Fruit fly (Drosophila melanogaster) whole organism, prepupa: ENCODE measurements around the gene CG42819.

Experiments
- Blimp-1 ChIP-seq: fragments of 200-800 bp; sonication (Bioruptor generic); optimal IDR thresholded peaks from 3 replicates; lab custom pipeline; 2017; ENCODE audit warnings: missing biosample characterization, missing genetic modification characterization, mild to moderate bottlenecking, moderate library complexity, missing genetic modification reagents
- CG10631 ChIP-seq: fragments of 200-800 bp; sonication (Bioruptor generic); optimal IDR thresholded peaks from 2 replicates; lab custom pipeline; 2016; ENCODE audit warnings: missing biosample characterization, missing genetic modification characterization
- CG10669 ChIP-seq: fragments of 200-800 bp; sonication (Bioruptor generic); optimal IDR thresholded peaks from 3 replicates; lab custom pipeline; 2018; ENCODE audit warnings: missing biosample characterization, mild to moderate bottlenecking, missing genetic modification characterization, moderate library complexity
- CG11294 ChIP-seq: fragments of 200-800 bp; sonication (Bioruptor generic); IDR thresholded peaks from 2 replicates; pipeline ENCODE4 v1.3.6; 2022; ENCODE audit warnings: missing biosample characterization, missing genetic modification characterization
- CG11762 ChIP-seq: fragments of 200-800 bp; sonication (Bioruptor generic); optimal IDR thresholded peaks from 3 replicates; lab custom pipeline; 2016; ENCODE audit warnings: missing biosample characterization, missing genetic modification characterization; ENCODE audit not compliant: insufficient read depth
- CG11902 ChIP-seq: fragments of 200-800 bp; sonication (Bioruptor generic); optimal IDR thresholded peaks from 3 replicates; lab custom pipeline; 2016; ENCODE audit warnings: missing biosample characterization, missing genetic modification characterization
- CG15336 ChIP-seq: fragments of 200-800 bp; sonication (Bioruptor generic); IDR thresholded peaks from 2 replicates; pipeline ENCODE4 v1.3.6; 2022; ENCODE audit warnings: missing biosample characterization, missing genetic modification characterization
- CG1621 ChIP-seq: fragments of 200-800 bp; sonication (Bioruptor generic); optimal IDR thresholded peaks from 3 replicates; lab custom pipeline; 2018; ENCODE audit warnings: missing biosample characterization, mild to moderate bottlenecking, missing genetic modification characterization
- CG31627 ChIP-seq: fragments of 200-800 bp; sonication (Bioruptor generic); optimal IDR thresholded peaks from 3 replicates; lab custom pipeline; 2016; ENCODE audit warnings: missing biosample characterization, missing genetic modification characterization
- CG32006 ChIP-seq: fragments of 200-800 bp; sonication (Bioruptor generic); optimal IDR thresholded peaks from 3 replicates; lab custom pipeline; 2017; ENCODE audit warnings: missing biosample characterization, mild to moderate bottlenecking, missing genetic modification characterization
- CG34406 ChIP-seq: fragments of 200-800 bp; sonication (Bioruptor generic); optimal IDR thresholded peaks from 3 replicates; lab custom pipeline; 2016; ENCODE audit warnings: missing biosample characterization, missing genetic modification characterization
- CG3919 ChIP-seq: fragments of 200-800 bp; sonication (Bioruptor generic); optimal IDR thresholded peaks from 3 replicates; lab custom pipeline; 2016; ENCODE audit warnings: missing biosample characterization, missing genetic modification characterization
- CG4318 ChIP-seq: fragments of 200-800 bp; sonication (Bioruptor generic); optimal IDR thresholded peaks from 3 replicates; lab custom pipeline; 2017; ENCODE audit warnings: missing biosample characterization, mild to moderate bottlenecking, missing genetic modification characterization
- CG6163 ChIP-seq: fragments of 200-800 bp; sonication (Bioruptor generic); IDR thresholded peaks from 3 replicates; pipeline ENCODE4 v1.3.6; 2022; ENCODE audit warnings: missing biosample characterization, missing genetic modification characterization
- CG6792 ChIP-seq: fragments of 200-800 bp; sonication (Bioruptor generic); optimal IDR thresholded peaks from 3 replicates; lab custom pipeline; 2016; ENCODE audit warnings: missing biosample characterization, missing genetic modification characterization
- CG6808 ChIP-seq: fragments of 200-800 bp; sonication (Bioruptor generic); optimal IDR thresholded peaks from 3 replicates; lab custom pipeline; 2017; ENCODE audit warnings: missing biosample characterization, missing genetic modification characterization, mild to moderate bottlenecking, moderate library complexity, missing genetic modification reagents
- CG7368 ChIP-seq: fragments of 200-800 bp; sonication (Bioruptor generic); optimal IDR thresholded peaks from 3 replicates; lab custom pipeline; 2016; ENCODE audit warnings: missing biosample characterization, missing genetic modification characterization
- CG8119 ChIP-seq: fragments of 200-800 bp; sonication (Bioruptor generic); IDR thresholded peaks from 3 replicates; pipeline ENCODE4 v1.3.6; 2022; ENCODE audit warnings: missing biosample characterization, missing genetic modification characterization
- CG8319 ChIP-seq: fragments of 200-800 bp; sonication (Bioruptor generic); optimal IDR thresholded peaks from 3 replicates; lab custom pipeline; 2016; ENCODE audit warnings: missing biosample characterization, missing genetic modification characterization
- CG8632 ChIP-seq: fragments of 200-800 bp; sonication (Bioruptor generic); optimal IDR thresholded peaks from 3 replicates; lab custom pipeline; 2016; ENCODE audit warnings: missing biosample characterization, missing genetic modification characterization
- Eip78C ChIP-seq: fragments of 200-800 bp; sonication (Bioruptor generic); peaks from one replicate; lab custom pipeline; 2016; ENCODE audit warnings: missing biosample characterization, missing genetic modification characterization
- Eip93F ChIP-seq: fragments of 200-800 bp; sonication (Bioruptor generic); optimal IDR thresholded peaks from 2 replicates; lab custom pipeline; 2016; ENCODE audit warnings: missing biosample characterization, mild to moderate bottlenecking, missing genetic modification characterization
- Ets96B ChIP-seq: fragments of 200-800 bp; optimal IDR thresholded peaks from 2 replicates; lab custom pipeline; 2019; ENCODE audit warnings: missing biosample characterization, mild to moderate bottlenecking, missing genetic modification characterization, moderate library complexity
- Hr39 ChIP-seq: fragments of 200-800 bp; sonication (Bioruptor generic); optimal IDR thresholded peaks from 2 replicates; lab custom pipeline; 2016; ENCODE audit warnings: missing biosample characterization, missing genetic modification characterization
- Hr4 ChIP-seq: fragments of 200-800 bp; sonication (Bioruptor generic); optimal IDR thresholded peaks from 3 replicates; lab custom pipeline; 2016; ENCODE audit warnings: missing biosample characterization, missing genetic modification characterization
- Met ChIP-seq: fragments of 200-800 bp; sonication (Bioruptor generic); optimal IDR thresholded peaks from 3 replicates; lab custom pipeline; 2016; ENCODE audit warnings: missing biosample characterization, missing genetic modification characterization
- OdsH ChIP-seq: fragments of 200-800 bp; sonication (Bioruptor generic); optimal IDR thresholded peaks from 3 replicates; lab custom pipeline; 2016; ENCODE audit warnings: missing biosample characterization, missing genetic modification characterization
- Smox ChIP-seq: fragments of 200-800 bp; sonication (Bioruptor generic); optimal IDR thresholded peaks from 3 replicates; lab custom pipeline; 2016; ENCODE audit warnings: missing biosample characterization, missing genetic modification characterization
- Sox14 ChIP-seq: fragments of 200-800 bp; sonication (Bioruptor generic); optimal IDR thresholded peaks from 3 replicates; lab custom pipeline; 2016; ENCODE audit warnings: missing biosample characterization, missing genetic modification characterization
- Sox15 ChIP-seq: fragments of 200-800 bp; sonication (Bioruptor generic); optimal IDR thresholded peaks from 3 replicates; lab custom pipeline; 2016; ENCODE audit warnings: missing biosample characterization, missing genetic modification characterization
- acj6 ChIP-seq: fragments of 200-800 bp; sonication (Bioruptor generic); optimal IDR thresholded peaks from 3 replicates; lab custom pipeline; 2016; ENCODE audit warnings: missing biosample characterization, missing genetic modification characterization
- cyc ChIP-seq: fragments of 200-800 bp; sonication (Bioruptor generic); optimal IDR thresholded peaks from 3 replicates; lab custom pipeline; 2016; ENCODE audit warnings: missing biosample characterization, missing genetic modification characterization
- dac ChIP-seq: fragments of 200-800 bp; sonication (Bioruptor generic); optimal IDR thresholded peaks from 2 replicates; lab custom pipeline; 2017; ENCODE audit warnings: missing biosample characterization, mild to moderate bottlenecking, missing genetic modification characterization
- eg ChIP-seq: fragments of 200-800 bp; sonication (Bioruptor generic); IDR thresholded peaks from 3 replicates; pipeline ENCODE4 v1.3.6; 2022; ENCODE audit warnings: missing biosample characterization, missing genetic modification characterization
- esn ChIP-seq: fragments of 200-800 bp; sonication (Bioruptor generic); optimal IDR thresholded peaks from 2 replicates; lab custom pipeline; 2016; ENCODE audit warnings: missing biosample characterization, mild to moderate bottlenecking, missing genetic modification characterization, moderate library complexity
- fd59A ChIP-seq: fragments of 200-800 bp; sonication (Bioruptor generic); optimal IDR thresholded peaks from 2 replicates; lab custom pipeline; 2017; ENCODE audit warnings: missing biosample characterization, mild to moderate bottlenecking, missing genetic modification characterization, missing genetic modification reagents
- fd85E ChIP-seq: fragments of 200-800 bp; sonication (Bioruptor generic); optimal IDR thresholded peaks from 3 replicates; lab custom pipeline; 2016; ENCODE audit warnings: missing biosample characterization, missing genetic modification characterization
- fkh ChIP-seq: fragments of 200-800 bp; sonication (Bioruptor generic); optimal IDR thresholded peaks from 3 replicates; lab custom pipeline; 2017; ENCODE audit warnings: missing biosample characterization, mild to moderate bottlenecking, missing genetic modification characterization, moderate library complexity
- lz ChIP-seq: fragments of 200-800 bp; sonication (Bioruptor generic); optimal IDR thresholded peaks from 3 replicates; lab custom pipeline; 2016; ENCODE audit warnings: missing biosample characterization, missing genetic modification characterization
- net ChIP-seq: fragments of 200-800 bp; sonication (Bioruptor generic); optimal IDR thresholded peaks from 3 replicates; lab custom pipeline; 2016; ENCODE audit warnings: missing biosample characterization, missing genetic modification characterization
- pdm3 ChIP-seq: fragments of 200-800 bp; sonication (Bioruptor generic); optimal IDR thresholded peaks from 3 replicates; lab custom pipeline; 2016; ENCODE audit warnings: missing biosample characterization, missing genetic modification characterization
- salr ChIP-seq, 2 experiments: fragments of 200-800 bp; sonication (Bioruptor generic); optimal IDR thresholded peaks; 3 replicates each; lab custom pipeline; 2016 to 2018; ENCODE audit warnings: missing biosample characterization in 2 of 2, missing genetic modification characterization in 2 of 2, mild to moderate bottlenecking in 1 of 2
- spab ChIP-seq: fragments of 200-800 bp; sonication (Bioruptor generic); optimal IDR thresholded peaks from 2 replicates; lab custom pipeline; 2017; ENCODE audit warnings: missing biosample characterization, mild to moderate bottlenecking, missing genetic modification characterization, missing genetic modification reagents
- ss ChIP-seq, 2 experiments: fragments of 200-800 bp; sonication (Bioruptor generic); optimal IDR thresholded peaks; 2 replicates in 1 of 2; 3 replicates in 1 of 2; lab custom pipeline; 2017 to 2018; ENCODE audit warnings: mild to moderate bottlenecking in 2 of 2, missing biosample characterization in 2 of 2, missing genetic modification characterization in 2 of 2, moderate library complexity in 1 of 2
- svp ChIP-seq: fragments of 200-800 bp; sonication (Bioruptor generic); peaks from one replicate; lab custom pipeline; 2016; ENCODE audit warnings: missing biosample characterization, missing genetic modification characterization
- topi ChIP-seq: fragments of 200-800 bp; sonication (Bioruptor generic); optimal IDR thresholded peaks from 3 replicates; lab custom pipeline; 2016; ENCODE audit warnings: missing biosample characterization, missing genetic modification characterization
- vri ChIP-seq: fragments of 200-800 bp; sonication (Bioruptor generic); optimal IDR thresholded peaks from 3 replicates; lab custom pipeline; 2016; ENCODE audit warnings: missing biosample characterization, mild to moderate bottlenecking, missing genetic modification characterization

CG42819 gene

DNA sequence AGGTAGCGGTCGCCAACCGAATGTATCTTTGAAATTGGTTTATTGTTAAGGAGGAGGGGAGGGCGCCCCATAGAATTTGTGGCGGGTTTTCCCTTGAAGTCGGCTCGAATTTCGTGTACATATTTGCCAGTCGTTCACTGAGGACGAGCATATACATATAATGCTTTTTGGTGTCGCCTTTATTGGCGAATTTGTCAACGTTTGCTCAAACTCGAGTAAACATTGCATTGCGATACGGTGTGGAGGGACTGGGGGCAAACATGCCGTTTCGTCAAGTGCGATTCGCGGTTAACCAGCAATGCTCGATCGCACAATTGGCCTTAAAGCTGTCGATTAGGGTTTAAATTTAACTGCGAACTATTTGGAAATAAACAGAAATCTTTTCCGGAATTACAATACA, 28.4 kb upstream of the CG42819 start:
- TF ChIP-seq svp (peak; percentile 31), CG11902 (GFP tag; lab: Kevin White, UChicago) (no peak), Eip78C (GFP tag; lab: Kevin White, UChicago) (peak; percentile 52), esn (peak; percentile 23), vri (GFP tag; lab: Kevin White, UChicago) (peak; percentile 20), Blimp-1 (peak; percentile 4), Hr4 (GFP tag; lab: Kevin White, UChicago) (no peak), fkh (GFP tag; lab: Kevin White, UChicago) (peak; percentile 34)

DNA sequence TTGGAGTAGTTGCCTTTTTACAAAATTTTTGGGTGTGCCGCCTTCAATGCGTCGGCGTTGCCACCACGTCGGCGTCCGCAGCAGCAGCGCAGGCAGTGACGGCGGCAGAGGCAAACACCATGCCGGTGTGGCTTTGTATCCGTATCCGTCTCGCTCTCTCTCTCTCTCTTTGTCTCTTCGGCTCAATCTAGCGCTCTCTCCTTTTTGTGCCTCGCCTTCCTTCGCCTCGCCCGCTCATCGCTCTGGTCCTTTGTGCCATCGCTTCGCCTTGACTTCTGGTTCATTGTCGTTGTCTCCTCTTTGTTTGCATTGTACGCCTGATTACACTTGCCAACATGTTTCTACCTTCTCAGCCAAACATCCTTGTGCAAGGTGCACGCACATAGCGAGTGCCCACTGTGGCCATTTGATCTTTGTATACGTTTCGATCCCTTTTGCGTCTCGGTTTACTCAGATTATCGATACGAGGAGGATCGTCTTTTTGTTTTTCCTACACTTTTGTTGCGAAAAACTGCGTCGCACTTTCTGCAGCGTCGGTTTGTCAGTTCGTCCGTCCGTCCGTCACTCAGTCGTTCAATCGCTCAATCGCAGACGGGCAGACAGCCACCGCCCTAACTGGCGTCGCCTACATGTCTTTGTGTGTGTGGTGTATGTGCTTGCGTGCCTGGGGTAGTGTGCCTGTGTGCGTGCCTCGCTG, 27.4 kb upstream of the CG42819 start:
- TF ChIP-seq CG8119 (GFP tag; lab: Robert Waterston, UW) (peak; percentile 55; the same call in 2 of the 3 replicates), Blimp-1 (peak; percentile 29), vri (GFP tag; lab: Kevin White, UChicago) (peak; percentile 55), fkh (GFP tag; lab: Kevin White, UChicago) (peak; percentile 16), pdm3 (GFP tag; lab: Kevin White, UChicago) (peak; percentile 75), CG34406 (peak; percentile 56), Eip93F (GFP tag; lab: Kevin White, UChicago) (no peak), CG6163 (peak; percentile 82), acj6 (peak; percentile 65), CG6808 (peak; percentile 73), Sox15 (GFP tag; lab: Kevin White, UChicago) (peak; percentile 7), CG3919 (GFP tag; lab: Kevin White, UChicago) (peak; percentile 81), Sox14 (peak; percentile 98), CG6792 (GFP tag; lab: Kevin White, UChicago) (peak; percentile 76), Smox (GFP tag; lab: Kevin White, UChicago) (peak; percentile 73), CG8632 (GFP tag; lab: Kevin White, UChicago) (peak; percentile 59), CG1621 (tag; lab: Kevin White, UChicago) (peak; percentile 71), esn (peak; percentile 85), Hr4 (GFP tag; lab: Kevin White, UChicago) (peak; percentile 56), lz (GFP tag; lab: Kevin White, UChicago) (peak; percentile 79), fd59A (GFP tag; lab: Kevin White, UChicago) (peak; percentile 65), CG11294 (GFP tag; lab: Robert Waterston, UW) (peak; percentile 51; the same call in 1 of the 2 replicates), topi (GFP tag; lab: Kevin White, UChicago) (peak; percentile 78), fd85E (peak; percentile 62), net (GFP tag; lab: Kevin White, UChicago) (peak; percentile 59), ss (GFP tag; optimal IDR thresholded peaks at IDR 0.05; lab: Kevin White, UChicago) (peak; percentile 82 to 90), CG15336 (peak; percentile 60), Met (GFP tag; lab: Kevin White, UChicago) (peak; percentile 80), Hr39 (peak; percentile 78), dac (GFP tag; lab: Kevin White, UChicago) (peak; percentile 14), Ets96B (tag; lab: Kevin White, UChicago) (peak; percentile 76), CG11762 (no peak), CG31627 (GFP tag; lab: Kevin White, UChicago) (peak; percentile 73), Eip78C (GFP tag; lab: Kevin White, UChicago) (peak; percentile 94), CG7368 (peak; percentile 60), eg (GFP tag; lab: Robert Waterston, UW) (peak; percentile 60), CG4318 (GFP tag; lab: Kevin White, UChicago) (no peak), CG10669 (GFP tag; lab: Kevin White, UChicago) (peak; percentile 77), spab (GFP tag; lab: Kevin White, UChicago) (peak; percentile 75), salr (GFP tag; optimal IDR thresholded peaks at IDR 0.05; lab: Kevin White, UChicago) (peak; percentile 32 to 63), cyc (GFP tag; lab: Kevin White, UChicago) (peak; percentile 72), svp (peak; percentile 99), CG8319 (GFP tag; lab: Kevin White, UChicago) (peak; percentile 22), CG10631 (GFP tag; lab: Kevin White, UChicago) (peak; percentile 73), CG11902 (GFP tag; lab: Kevin White, UChicago) (peak; percentile 30), CG32006 (GFP tag; lab: Kevin White, UChicago) (peak; percentile 65), OdsH (GFP tag; lab: Kevin White, UChicago) (peak; percentile 58)
